Fruit fly (Drosophila melanogaster): ENCODE data around the gene CG14419.

DNA sequence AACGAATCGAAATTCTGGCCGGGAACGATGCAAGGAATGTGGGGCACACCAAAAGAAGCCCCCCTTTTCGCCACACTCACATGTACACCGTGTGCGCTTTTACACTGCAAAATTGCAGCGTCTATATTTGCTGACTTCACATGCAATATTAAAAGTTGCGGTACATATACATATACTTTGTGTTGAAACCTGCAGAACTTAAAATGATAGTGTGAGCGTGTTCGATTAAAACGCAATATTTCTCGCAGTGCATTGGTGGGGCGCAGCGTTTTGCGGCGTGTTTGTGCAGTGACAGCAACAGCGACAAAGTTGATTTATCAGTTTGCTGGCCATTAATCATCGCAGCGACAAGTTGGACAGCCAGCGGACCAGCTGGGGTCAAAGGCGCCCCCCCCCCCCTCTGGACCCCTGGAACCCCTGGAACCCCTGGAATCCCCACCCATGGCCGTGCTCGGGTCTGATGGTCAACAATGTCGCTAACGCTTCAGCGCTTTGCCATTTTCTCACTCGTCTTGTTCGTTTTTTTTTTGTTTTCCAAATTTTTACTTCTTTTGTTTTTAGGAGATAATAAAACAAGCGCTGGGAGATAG lies 21.5 kb upstream of the CG14419 start:
- TF ChIP-seq kay (GFP tag; ENCODE audit: borderline replicate concordance) (no peak), bab1 (GFP tag; optimal IDR thresholded peaks at IDR 0.05) (no peak), CG12768 (GFP tag; optimal IDR thresholded peaks at IDR 0.05) (no peak)
